Worm (Caenorhabditis elegans) whole organism, mixed stage, embryonic: ENCODE data around the gene F08G2.8.
A peak's percentile ranks its signal among the peaks of the same experiment; 100 is the strongest.

Source experiments
- M03D4.4 ChIP-seq: sonication (generic microtip); optimal IDR thresholded peaks from 2 replicates; lab custom pipeline; 2017; ENCODE audit warnings: mild to moderate bottlenecking, missing genetic modification characterization, missing compliant biosample characterization
- bed-3 ChIP-seq: fragments of 200-800 bp; sonication (Bioruptor generic); optimal IDR thresholded peaks from 3 replicates; lab custom pipeline; 2018; ENCODE audit warnings: mild to moderate bottlenecking, missing genetic modification characterization, moderate library complexity, missing compliant biosample characterization
- blmp-1 ChIP-seq: fragments of 150-350 bp; optimal IDR thresholded peaks from 2 replicates; lab custom pipeline; 2014; ENCODE audit warnings: missing biosample characterization, missing genetic modification characterization
- ceh-39 ChIP-seq: fragments of 150-350 bp; optimal IDR thresholded peaks from 2 replicates; lab custom pipeline; 2014; ENCODE audit warnings: missing biosample characterization, missing genetic modification characterization
- ceh-43 ChIP-seq: fragments of 200-800 bp; sonication (Bioruptor generic); optimal IDR thresholded peaks from 2 replicates; lab custom pipeline; 2018; ENCODE audit warnings: mild to moderate bottlenecking, missing genetic modification characterization, moderate library complexity, missing compliant biosample characterization
- ceh-83 ChIP-seq: fragments of 200-800 bp; sonication (Bioruptor generic); optimal IDR thresholded peaks from 2 replicates; lab custom pipeline; 2018; ENCODE audit warnings: mild to moderate bottlenecking, missing genetic modification characterization, missing compliant biosample characterization
- ces-1 ChIP-seq: fragments of 150-350 bp; optimal IDR thresholded peaks from 2 replicates; lab custom pipeline; 2014; ENCODE audit warnings: missing biosample characterization, missing genetic modification reagents, missing genetic modification characterization
- cnd-1 ChIP-seq: fragments of 200-800 bp; sonication (Bioruptor generic); optimal IDR thresholded peaks from 2 replicates; lab custom pipeline; 2018; ENCODE audit warnings: mild to moderate bottlenecking, missing genetic modification characterization, missing compliant biosample characterization
- drap-1 ChIP-seq: fragments of 200-800 bp; sonication (Bioruptor generic); optimal IDR thresholded peaks from 3 replicates; lab custom pipeline; 2018; ENCODE audit warnings: mild to moderate bottlenecking, missing genetic modification characterization, missing compliant biosample characterization
- elt-1 ChIP-seq: sonication (generic microtip); optimal IDR thresholded peaks from 2 replicates; lab custom pipeline; 2017; ENCODE audit warnings: missing genetic modification characterization, mild to moderate bottlenecking, missing compliant biosample characterization, antibody characterized with exemption, moderate library complexity, borderline replicate concordance; ENCODE audit not compliant: insufficient read depth
- elt-3 ChIP-seq: fragments of 150-350 bp; optimal IDR thresholded peaks from 2 replicates; lab custom pipeline; 2014; ENCODE audit warnings: missing biosample characterization, missing genetic modification characterization
- flh-1 ChIP-seq: fragments of 200-800 bp; sonication (Bioruptor generic); optimal IDR thresholded peaks from 2 replicates; lab custom pipeline; 2018; ENCODE audit warnings: mild to moderate bottlenecking, missing genetic modification characterization, moderate library complexity, missing compliant biosample characterization
- ham-2 ChIP-seq: fragments of 200-800 bp; sonication (Bioruptor generic); optimal IDR thresholded peaks from 2 replicates; lab custom pipeline; 2018; ENCODE audit warnings: mild to moderate bottlenecking, missing genetic modification characterization, missing compliant biosample characterization
- hlh-1 ChIP-seq: fragments of 150-350 bp; optimal IDR thresholded peaks from 2 replicates; lab custom pipeline; 2014; ENCODE audit warnings: missing biosample characterization, missing genetic modification reagents, missing genetic modification characterization
- lin-13 ChIP-seq: fragments of 150-350 bp; optimal IDR thresholded peaks from 2 replicates; lab custom pipeline; 2014; ENCODE audit warnings: missing biosample characterization, missing genetic modification characterization
- lin-32 ChIP-seq: fragments of 200-800 bp; sonication (Bioruptor generic); optimal IDR thresholded peaks from 2 replicates; lab custom pipeline; 2018; ENCODE audit warnings: mild to moderate bottlenecking, missing genetic modification characterization, missing compliant biosample characterization
- lsy-2 ChIP-seq: fragments of 150-350 bp; optimal IDR thresholded peaks from 2 replicates; lab custom pipeline; 2014; ENCODE audit warnings: missing biosample characterization, missing genetic modification characterization
- mab-5 ChIP-seq: fragments of 150-350 bp; optimal IDR thresholded peaks from 2 replicates; lab custom pipeline; 2014; ENCODE audit warnings: missing biosample characterization, missing genetic modification characterization
- mep-1 ChIP-seq: fragments of 150-350 bp; optimal IDR thresholded peaks from 2 replicates; lab custom pipeline; 2017; ENCODE audit warnings: missing biosample characterization, missing genetic modification reagents, missing genetic modification characterization, inconsistent platforms
- mls-2 ChIP-seq: sonication (generic microtip); optimal IDR thresholded peaks from 2 replicates; lab custom pipeline; 2016; ENCODE audit warnings: mild to moderate bottlenecking, missing genetic modification characterization, moderate library complexity, missing compliant biosample characterization
- nhr-12 ChIP-seq: fragments of 150-350 bp; optimal IDR thresholded peaks from 2 replicates; lab custom pipeline; 2014; ENCODE audit warnings: missing biosample characterization, missing genetic modification characterization
- nhr-2 ChIP-seq: fragments of 150-350 bp; optimal IDR thresholded peaks from 2 replicates; lab custom pipeline; 2014; ENCODE audit warnings: missing biosample characterization, missing genetic modification characterization
- nhr-237 ChIP-seq: fragments of 150-350 bp; optimal IDR thresholded peaks from 2 replicates; lab custom pipeline; 2014; ENCODE audit warnings: missing biosample characterization, missing genetic modification characterization
- nhr-28 ChIP-seq: fragments of 150-350 bp; optimal IDR thresholded peaks from 2 replicates; lab custom pipeline; 2014; ENCODE audit warnings: missing biosample characterization, missing genetic modification characterization
- nhr-76 ChIP-seq: sonication (generic microtip); optimal IDR thresholded peaks from 2 replicates; lab custom pipeline; 2017; ENCODE audit warnings: missing biosample characterization, missing genetic modification characterization
- pha-4 ChIP-seq: fragments of 150-350 bp; optimal IDR thresholded peaks from 2 replicates; lab custom pipeline; 2018; ENCODE audit warnings: missing biosample characterization, missing genetic modification reagents, missing genetic modification characterization
- sem-2 ChIP-seq: fragments of 200-800 bp; sonication (Bioruptor generic); optimal IDR thresholded peaks from 2 replicates; lab custom pipeline; 2018; ENCODE audit warnings: mild to moderate bottlenecking, missing genetic modification characterization, missing compliant biosample characterization
- snpc-4 ChIP-seq: fragments of 150-350 bp; optimal IDR thresholded peaks from 2 replicates; lab custom pipeline; 2014; ENCODE audit warnings: missing biosample characterization, missing genetic modification characterization
- sptf-1 ChIP-seq: sonication (generic microtip); optimal IDR thresholded peaks from 2 replicates; lab custom pipeline; 2017; ENCODE audit warnings: mild to moderate bottlenecking, missing genetic modification characterization, moderate library complexity, missing compliant biosample characterization
- tbx-8 ChIP-seq: fragments of 200-800 bp; sonication (Bioruptor generic); optimal IDR thresholded peaks from 2 replicates; lab custom pipeline; 2018; ENCODE audit warnings: mild to moderate bottlenecking, missing genetic modification characterization, moderate library complexity, missing compliant biosample characterization
- unc-120 ChIP-seq: sonication (generic microtip); optimal IDR thresholded peaks from 2 replicates; lab custom pipeline; 2017; ENCODE audit warnings: missing genetic modification characterization, missing compliant biosample characterization; ENCODE audit not compliant: poor library complexity, severe bottlenecking
- unc-39 ChIP-seq: fragments of 150-350 bp; optimal IDR thresholded peaks from 2 replicates; lab custom pipeline; 2014; ENCODE audit warnings: missing biosample characterization, missing genetic modification characterization
- unc-62 ChIP-seq: fragments of 150-350 bp; optimal IDR thresholded peaks from 2 replicates; lab custom pipeline; 2014; ENCODE audit warnings: missing biosample characterization, missing genetic modification reagents, missing genetic modification characterization
- zip-8 ChIP-seq: fragments of 150-350 bp; optimal IDR thresholded peaks from 2 replicates; lab custom pipeline; 2014; ENCODE audit warnings: missing biosample characterization, missing genetic modification characterization
- ztf-11 ChIP-seq: fragments of 150-350 bp; optimal IDR thresholded peaks from 2 replicates; lab custom pipeline; 2014; ENCODE audit warnings: missing biosample characterization, missing genetic modification characterization

F08G2.8 gene

DNA sequence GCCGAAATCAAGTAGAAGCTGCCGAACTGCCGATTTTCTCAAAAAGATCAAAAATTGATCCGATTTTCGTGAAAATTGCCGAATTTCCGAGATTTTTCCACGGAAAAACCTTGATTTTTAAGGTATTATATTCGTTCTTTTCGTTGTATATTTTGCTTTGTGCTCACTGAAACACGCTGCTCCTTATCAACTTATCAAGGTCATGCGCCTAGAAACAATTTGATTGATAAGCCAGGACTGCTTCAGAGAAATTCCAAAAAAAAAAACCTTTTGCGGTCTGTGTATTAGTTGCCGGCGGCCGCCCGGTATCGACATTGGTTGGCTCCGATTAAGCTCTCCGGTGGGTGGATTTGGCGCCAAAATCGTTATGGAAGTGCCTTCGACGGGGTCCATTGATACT, 10.3 kb downstream of the F08G2.8 start:
- TF ChIP-seq sem-2 (GFP tag; lab: Kevin White, UChicago) (no peak), ceh-43 (GFP tag; lab: Kevin White, UChicago) (no peak)

DNA sequence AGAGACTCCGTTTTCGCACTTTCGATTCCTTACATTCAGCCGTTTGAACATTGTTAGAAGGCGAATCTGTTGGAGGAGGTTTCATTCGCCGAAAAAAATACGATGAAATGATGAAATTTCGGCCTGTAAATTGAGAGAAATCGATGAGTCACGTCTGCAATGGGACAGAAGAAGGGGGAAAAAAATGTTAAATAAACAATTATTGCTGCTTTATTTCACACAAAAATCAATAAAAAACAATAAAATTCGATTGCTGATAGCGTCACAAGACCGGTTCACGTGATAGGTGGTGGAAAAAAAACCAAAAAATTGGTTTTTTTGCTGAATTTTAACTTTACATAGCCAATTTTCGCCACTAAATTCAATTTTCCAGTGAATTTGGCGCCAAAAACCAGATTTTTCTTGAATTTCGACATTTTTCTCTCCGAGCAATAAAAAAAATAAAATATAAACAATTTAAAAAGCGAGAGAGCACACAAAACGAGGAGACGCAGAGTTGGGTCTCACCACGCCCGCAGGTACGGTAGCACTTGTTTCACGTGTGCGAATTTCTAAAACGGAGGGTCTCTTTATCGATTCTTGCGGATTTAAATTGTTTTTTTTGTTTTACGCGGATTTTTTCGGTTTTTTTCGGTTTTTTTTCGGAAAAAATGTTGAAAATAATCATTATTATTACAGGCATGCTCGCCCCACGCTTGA, 20.2 kb downstream of the F08G2.8 start, which contains the start of the genes cup-14 and ndub-8:
Gene cup-14 (minus strand): TSS at position 51 of the 699 bp plus-strand sequence.
Gene ndub-8 (plus strand): TSS at position 679 of the 699 bp plus-strand sequence.
- TF ChIP-seq ceh-43 (GFP tag; lab: Kevin White, UChicago) (no peak), ham-2 (GFP tag; lab: Kevin White, UChicago) (no peak), nhr-28 (tag; lab: Kevin White, UChicago) (no peak), sptf-1 (peak; percentile 19), unc-39 (tag; lab: Kevin White, UChicago) (no peak), M03D4.4 (tag; lab: Kevin White, UChicago) (no peak), unc-120 (peak; percentile 55), bed-3 (GFP tag; lab: Kevin White, UChicago) (no peak), lin-13 (tag; lab: Kevin White, UChicago) (peak; percentile 72), drap-1 (no peak), mep-1 (tag; lab: Kevin White, UChicago) (peak; percentile 90), nhr-76 (tag; lab: Kevin White, UChicago) (no peak), ztf-11 (peak; percentile 4), flh-1 (GFP tag; lab: Kevin White, UChicago) (no peak), blmp-1 (tag; lab: Kevin White, UChicago) (no peak), ces-1 (GFP tag; lab: Kevin White, UChicago) (peak; percentile 94), lin-32 (no peak), ceh-83 (GFP tag; lab: Kevin White, UChicago) (no peak), tbx-8 (GFP tag; lab: Kevin White, UChicago) (no peak), elt-1 (tag; lab: Kevin White, UChicago) (no peak), elt-3 (no peak), zip-8 (tag; lab: Kevin White, UChicago) (no peak), snpc-4 (tag; lab: Kevin White, UChicago) (no peak), unc-62 (GFP tag; lab: Kevin White, UChicago) (no peak), ceh-39 (tag; lab: Kevin White, UChicago) (peak; percentile 91), nhr-2 (peak; percentile 23), sem-2 (GFP tag; lab: Kevin White, UChicago) (no peak), mls-2 (tag; lab: Kevin White, UChicago) (peak; percentile 75), cnd-1 (tag; lab: Kevin White, UChicago) (no peak), nhr-237 (peak; percentile 84), lsy-2 (tag; lab: Kevin White, UChicago) (peak; percentile 100), hlh-1 (tag; lab: Kevin White, UChicago) (peak; percentile 12), nhr-12 (tag; lab: Kevin White, UChicago) (no peak), mab-5 (tag; lab: Kevin White, UChicago) (peak; percentile 82), pha-4 (tag; lab: Kevin White, UChicago) (peak; percentile 94)

DNA sequence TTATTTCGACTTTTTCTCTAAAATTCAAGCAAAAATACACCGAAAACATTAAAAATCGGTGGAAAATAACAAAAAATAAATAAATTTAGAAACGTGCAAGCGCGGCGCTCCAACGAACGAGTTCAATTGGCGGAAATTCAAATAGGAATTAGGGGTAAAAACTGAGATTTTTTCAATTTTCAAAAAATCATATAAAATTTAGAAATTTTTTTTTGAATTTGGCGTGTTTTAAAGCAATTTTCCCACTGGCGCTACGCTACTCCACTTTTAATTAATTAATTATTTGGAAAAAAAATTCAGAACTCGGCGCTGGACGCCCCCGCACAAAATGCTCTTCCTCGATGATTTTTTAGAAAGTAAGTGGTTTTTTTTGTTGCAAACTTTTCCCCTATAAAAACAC, 23.6 kb downstream of the F08G2.8 start, which contains the start of gene ing-3:
Gene ing-3 (plus strand): TSS at position 301 of the 400 bp plus-strand sequence.
- TF ChIP-seq ham-2 (GFP tag; lab: Kevin White, UChicago) = no peak
- TF ChIP-seq ztf-11 = no peak
- TF ChIP-seq sptf-1 = no peak
- no peak for TF ChIP-seq flh-1 (GFP tag; lab: Kevin White, UChicago)
- no peak for TF ChIP-seq unc-120
- no peak for TF ChIP-seq lin-13 (tag; lab: Kevin White, UChicago)
- TF ChIP-seq M03D4.4 (tag; lab: Kevin White, UChicago) = no peak
- TF ChIP-seq mab-5 (tag; lab: Kevin White, UChicago) = no peak
- no peak for TF ChIP-seq elt-1 (tag; lab: Kevin White, UChicago)
- no peak for TF ChIP-seq lsy-2 (tag; lab: Kevin White, UChicago)
- TF ChIP-seq snpc-4 (tag; lab: Kevin White, UChicago) = no peak
- no peak for TF ChIP-seq nhr-76 (tag; lab: Kevin White, UChicago)
- TF ChIP-seq zip-8 (tag; lab: Kevin White, UChicago) = no peak
- no peak for TF ChIP-seq sem-2 (GFP tag; lab: Kevin White, UChicago)
- no peak for TF ChIP-seq pha-4 (tag; lab: Kevin White, UChicago)
- no peak for TF ChIP-seq ceh-83 (GFP tag; lab: Kevin White, UChicago)
- no peak for TF ChIP-seq nhr-2
- no peak for TF ChIP-seq blmp-1 (tag; lab: Kevin White, UChicago)
- no peak for TF ChIP-seq drap-1
